Worm (Caenorhabditis elegans): ENCODE results near the gene W01C8.1.

DNA sequence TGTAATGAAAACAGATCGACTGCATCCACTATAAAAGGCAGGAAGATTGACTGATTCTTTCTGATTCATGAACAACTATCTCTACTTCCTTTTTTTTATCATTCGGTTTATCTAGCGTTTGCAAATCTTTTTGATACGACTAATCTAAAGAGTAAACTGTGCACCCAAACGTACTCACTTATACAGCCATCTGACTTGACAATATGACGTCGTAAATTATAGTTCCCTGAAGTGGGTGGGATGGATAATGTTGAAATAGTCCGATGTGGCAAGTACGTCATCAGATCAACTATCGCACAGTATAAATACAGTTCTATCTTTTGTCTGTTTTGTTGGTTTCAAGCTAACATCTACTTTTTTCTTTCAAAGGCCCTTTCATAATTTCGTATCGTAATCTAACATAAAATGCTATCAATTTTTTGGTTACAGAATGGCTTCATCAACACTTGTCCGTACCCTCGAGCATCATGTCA, 45.2 kb upstream of the W01C8.1 start, which contains the start of gene T22B7.3:
- TF ChIP-seq elt-1 (tag; optimal IDR thresholded peaks at IDR 0.05) (no peak), lin-15B (tag; optimal IDR thresholded peaks at IDR 0.05) (no peak), unc-62 (GFP tag; optimal IDR thresholded peaks at IDR 0.05) (no peak), ama-1 (optimal IDR thresholded peaks at IDR 0.05) (no peak), nhr-11 (tag; optimal IDR thresholded peaks at IDR 0.05) (no peak), jun-1 (tag; optimal IDR thresholded peaks at IDR 0.05) (no peak), mdl-1 (tag; optimal IDR thresholded peaks at IDR 0.05) (no peak)
